Fruit fly (Drosophila melanogaster): Measurements from ENCODE around the gene CG31709.

DNA sequence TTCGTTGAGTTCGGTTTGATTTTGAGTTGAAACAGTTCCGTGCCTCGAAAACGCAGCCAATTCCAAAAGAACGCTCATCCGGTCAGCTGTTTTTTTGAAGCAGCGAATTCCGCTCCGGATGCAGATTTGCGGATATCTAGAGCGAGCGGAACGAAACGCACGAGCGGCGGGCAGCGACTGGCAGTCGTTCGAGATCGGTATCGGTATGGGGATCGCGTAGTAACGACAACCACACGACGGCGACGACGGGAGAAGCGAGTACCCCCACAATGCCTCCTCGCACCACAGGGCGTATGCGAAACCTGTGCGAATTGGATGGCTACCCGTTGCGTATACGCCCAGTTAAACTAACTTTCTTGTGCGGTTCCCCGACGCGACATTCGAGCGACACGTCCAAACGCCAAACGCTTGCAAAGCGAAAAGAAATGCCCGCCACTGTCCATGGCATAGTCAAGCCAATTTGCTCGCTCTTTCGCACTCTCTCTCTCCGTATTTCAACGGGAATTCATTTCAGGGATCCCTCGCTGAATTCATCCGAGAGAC, 19.3 kb downstream of the CG31709 start:
- TF ChIP-seq Dll (GFP tag; IDR thresholded peaks at IDR 0.05; ENCODE audit: partially characterized antibody) (no peak), ham (GFP tag; IDR thresholded peaks at IDR 0.05) (no peak), emc (GFP tag; optimal IDR thresholded peaks at IDR 0.05) (no peak), Sin3A (optimal IDR thresholded peaks at IDR 0.05) (no peak), Drgx (GFP tag; IDR thresholded peaks at IDR 0.05) (peak; percentile 57; the same call in 1 of the 2 replicates), Atf-2 (GFP tag; optimal IDR thresholded peaks at IDR 0.05) (no peak), CG11504 (tag; optimal IDR thresholded peaks at IDR 0.05) (no peak)

Measured in whole organism, embryonic.